ENCODE assay signal across 2 worm cellular contexts in the genomic region with DNA sequence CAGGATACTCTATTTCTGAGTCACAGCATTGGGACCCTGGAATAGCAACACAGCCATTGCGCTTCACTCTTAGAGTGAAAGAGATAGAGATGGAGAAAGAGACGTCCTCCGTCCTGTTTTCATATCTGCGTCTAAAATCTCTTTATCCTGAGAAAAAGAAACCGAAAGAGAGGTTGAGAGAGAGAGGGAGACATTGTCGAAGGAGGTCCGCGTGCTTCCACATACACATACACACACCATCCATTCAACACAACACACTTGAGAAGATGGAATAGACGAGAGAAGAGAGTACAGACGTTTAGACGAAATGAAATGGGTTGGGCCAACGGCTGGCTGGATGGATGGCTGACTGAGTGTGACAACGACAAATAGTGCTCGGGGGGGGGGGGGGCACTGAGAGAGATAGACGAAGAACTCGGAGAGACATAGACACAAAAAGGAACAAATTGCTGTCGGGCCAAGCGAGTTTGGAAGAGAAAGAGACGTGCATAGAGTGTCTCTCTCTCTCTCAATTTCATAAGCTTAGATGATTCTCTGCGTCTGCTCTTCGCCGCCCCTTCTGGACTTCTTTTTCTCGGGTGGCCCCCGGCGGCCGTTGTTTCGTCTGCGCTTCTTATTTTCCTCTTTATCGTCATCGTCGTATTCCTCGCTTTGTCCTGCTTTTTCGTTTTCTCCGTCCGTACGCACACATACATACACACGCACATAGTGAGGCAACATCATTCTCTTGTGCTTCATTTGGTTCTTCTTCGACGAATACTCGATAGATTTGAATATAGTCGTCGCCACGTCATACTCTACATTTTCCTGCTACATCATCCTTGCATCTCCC.
TF ChIP-seq lines count a peak whose summit lies in the region.

A gene (minus strand): TSS at position 738 of the 832 bp plus-strand sequence.

TF ChIP-seq in whole organism, L1 larva, 84 proteins besides CTCF, POLR2A, EP300 and RAD21 (continued from another document):
- TF ChIP-seq ces-1 (GFP tag; optimal IDR thresholded peaks at IDR 0.05; lab: Kevin White, UChicago) (no peak), lsy-2 (tag; optimal IDR thresholded peaks at IDR 0.05; lab: Kevin White, UChicago) (peak; percentile 84 to 89), zag-1 (tag; optimal IDR thresholded peaks at IDR 0.05; lab: Kevin White, UChicago) (peak; percentile 71), egl-13 (tag; optimal IDR thresholded peaks at IDR 0.05; lab: Kevin White, UChicago) (peak; percentile 93), dsc-1 (tag; optimal IDR thresholded peaks at IDR 0.05; lab: Kevin White, UChicago) (peak; percentile 89), blmp-1 (tag; optimal IDR thresholded peaks at IDR 0.05; lab: Kevin White, UChicago) (peak; percentile 84), mef-2 (tag; optimal IDR thresholded peaks at IDR 0.05; lab: Kevin White, UChicago) (peak; percentile 84), grh-1 (GFP tag; IDR thresholded peaks at IDR 0.05; lab: Robert Waterston, UW) (peak; percentile 55; the same call in 1 of the 2 replicates), egl-27 (tag; optimal IDR thresholded peaks at IDR 0.05; lab: Kevin White, UChicago) (peak; percentile 85 to 94), mdl-1 (tag; optimal IDR thresholded peaks at IDR 0.05; lab: Kevin White, UChicago) (peak; percentile 64 to 94), lin-15B (tag; optimal IDR thresholded peaks at IDR 0.05; lab: Kevin White, UChicago) (no peak), xbp-1 (tag; optimal IDR thresholded peaks at IDR 0.05; lab: Kevin White, UChicago) (peak; percentile 83), pqm-1 (tag; optimal IDR thresholded peaks at IDR 0.05; lab: Kevin White, UChicago) (no peak), sptf-1 (tag; optimal IDR thresholded peaks at IDR 0.05; lab: Kevin White, UChicago) (no peak), zip-4 (GFP tag; optimal IDR thresholded peaks at IDR 0.05; lab: Kevin White, UChicago) (peak; percentile 53), skn-1 (tag; optimal IDR thresholded peaks at IDR 0.05; lab: Kevin White, UChicago) (no peak), ets-5 (GFP tag; IDR thresholded peaks at IDR 0.05; lab: Robert Waterston, UW) (no peak), lin-14 (GFP tag; optimal IDR thresholded peaks at IDR 0.05; lab: Kevin White, UChicago) (peak; percentile 100), swsn-7 (tag; optimal IDR thresholded peaks at IDR 0.05; lab: Kevin White, UChicago) (peak; percentile 94), nhr-19 (GFP tag; conservative IDR thresholded peaks at IDR 0.05; lab: Robert Waterston, UW) (peak; percentile 90), snu-23 (GFP tag; optimal IDR thresholded peaks at IDR 0.05; lab: Kevin White, UChicago) (peak; percentile 90), ama-1 (optimal IDR thresholded peaks at IDR 0.05; lab: Kevin White, UChicago) (no peak), efl-1 (optimal IDR thresholded peaks at IDR 0.05; lab: Kevin White, UChicago) (peak; percentile 73 to 79), efl-1 (GFP tag; optimal IDR thresholded peaks at IDR 0.05 in 1 of 2; lab: Kevin White, UChicago) (peak; percentile 22 to 95), unc-98 (GFP tag; IDR thresholded peaks at IDR 0.05; lab: Robert Waterston, UW) (no peak; the same call in 1 of the 2 replicates), nhr-11 (tag; optimal IDR thresholded peaks at IDR 0.05; lab: Kevin White, UChicago) (peak; percentile 86), unc-62 (GFP tag; optimal IDR thresholded peaks at IDR 0.05; lab: Kevin White, UChicago) (peak; percentile 69), C04F5.9 (tag; optimal IDR thresholded peaks at IDR 0.05; lab: Kevin White, UChicago) (no peak), jun-1 (tag; optimal IDR thresholded peaks at IDR 0.05; lab: Kevin White, UChicago) (peak; percentile 80), vab-15 (tag; optimal IDR thresholded peaks at IDR 0.05; lab: Kevin White, UChicago) (peak; percentile 92)

TF ChIP-seq in whole organism, young adult, 124 proteins besides CTCF, POLR2A, EP300 and RAD21 (continued from another document):
- TF ChIP-seq cebp-2 (GFP tag; IDR thresholded peaks at IDR 0.05; lab: Robert Waterston, UW) (no peak), lin-54 (GFP tag; optimal IDR thresholded peaks at IDR 0.05; lab: Kevin White, UChicago) (peak; percentile 36), lin-35 (GFP tag; optimal IDR thresholded peaks at IDR 0.05; lab: Kevin White, UChicago) (peak in 1 of 3 experiments; percentile 78)
